Worm (Caenorhabditis elegans) whole organism, young adult: ENCODE results near the gene T13H5.1.
A peak's percentile ranks its signal among the peaks of the same experiment; 100 is the strongest.
"Not testable (repeated sequence)": the region's sequence is repeated elsewhere in the genome, so short reads cannot be mapped to it uniquely, and the experiment has no call there.

Experiments
- B0035.1 ChIP-seq: sonication (generic microtip); optimal IDR thresholded peaks from 2 replicates; lab custom pipeline; 2016; ENCODE audit warnings: missing genetic modification characterization, mild to moderate bottlenecking, missing compliant biosample characterization, missing genotype, missing genetic modification reagents
- aptf-3 ChIP-seq: fragments of 200-800 bp; sonication (Bioruptor generic); IDR thresholded peaks from 2 replicates; pipeline ENCODE4 v1.3.6; 2022; ENCODE audit warnings: missing genetic modification characterization, missing compliant biosample characterization
- attf-3 ChIP-seq: fragments of 200-800 bp; sonication (Bioruptor generic); conservative IDR thresholded peaks from 2 replicates; pipeline ENCODE4 v1.3.6; 2022; ENCODE audit warnings: missing genetic modification reagents, missing genetic modification characterization, missing compliant biosample characterization
- ceh-40 ChIP-seq: fragments of 200-800 bp; sonication (Bioruptor generic); IDR thresholded peaks from 2 replicates; pipeline ENCODE4 v1.3.6; 2022; ENCODE audit warnings: missing genetic modification characterization, missing compliant biosample characterization
- hsf-1 ChIP-seq: fragments of 200-800 bp; sonication (Bioruptor generic); IDR thresholded peaks from 2 replicates; pipeline ENCODE4 v1.3.6; 2022; ENCODE audit warnings: missing genetic modification reagents, missing genetic modification characterization, missing compliant biosample characterization
- lag-1 ChIP-seq: fragments of 200-800 bp; sonication (Bioruptor generic); IDR thresholded peaks from 2 replicates; pipeline ENCODE4 v1.3.6; 2022; ENCODE audit warnings: missing genetic modification reagents, missing genetic modification characterization, missing compliant biosample characterization
- snpc-1.3 ChIP-seq: sonication (generic microtip); optimal IDR thresholded peaks from 2 replicates; lab custom pipeline; 2017; ENCODE audit warnings: missing genetic modification characterization, mild to moderate bottlenecking, missing compliant biosample characterization, antibody characterized with exemption, moderate library complexity, missing genotype, missing genetic modification reagents; ENCODE audit not compliant: insufficient read depth
- snpc-4 ChIP-seq, 5 experiments: fragments of 150-350 bp in 1 of 5; sonication (generic microtip) in 4 of 5; optimal IDR thresholded peaks; 2 replicates each; lab custom pipeline; 2014 to 2018; ENCODE audit warnings: missing genetic modification characterization in 5 of 5, missing biosample characterization in 3 of 5, antibody characterized with exemption in 2 of 5, mild to moderate bottlenecking in 2 of 5, missing compliant biosample characterization in 2 of 5, missing genotype in 2 of 5, moderate library complexity in 2 of 5, missing genetic modification reagents in 1 of 5
- unc-62 ChIP-seq: fragments of 150-350 bp; optimal IDR thresholded peaks from 2 replicates; lab custom pipeline; 2014; ENCODE audit warnings: missing biosample characterization, missing genetic modification reagents, missing genetic modification characterization

DNA sequence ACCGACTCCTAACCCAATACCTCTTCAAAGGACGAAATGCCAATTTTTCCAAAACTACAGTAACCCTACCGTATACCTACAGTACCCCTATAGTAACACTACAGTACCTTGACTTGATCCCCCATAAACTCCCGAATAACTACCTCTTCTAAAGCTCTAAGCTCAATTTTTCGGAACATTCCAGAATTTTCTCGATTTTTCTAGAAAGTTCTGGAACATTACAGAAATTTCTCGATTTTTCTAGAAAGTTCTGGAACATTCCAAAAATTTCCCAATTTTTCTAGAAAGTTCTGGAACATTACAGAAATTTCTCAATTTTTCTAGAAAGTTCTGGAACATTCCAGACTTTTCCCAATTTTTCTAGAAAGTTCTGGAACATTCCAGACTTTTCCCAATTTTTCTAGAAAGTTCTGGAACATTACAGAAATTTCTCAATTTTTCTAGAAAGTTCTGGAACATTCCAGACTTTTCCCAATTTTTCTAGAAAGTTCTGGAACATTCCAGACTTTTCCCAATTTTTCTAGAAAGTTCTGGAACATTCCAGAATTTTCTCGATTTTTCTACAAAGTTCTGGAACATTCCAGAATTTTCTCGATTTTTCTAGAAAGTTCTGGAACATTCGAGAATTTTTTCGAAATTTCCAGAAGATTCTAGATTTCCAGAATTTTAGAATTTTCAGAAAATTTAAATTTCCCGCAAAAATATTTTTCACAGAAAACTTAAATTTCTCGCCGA is 48.9 kb downstream of the T13H5.1 start:
- not testable (repeated sequence) for TF ChIP-seq snpc-1.3 (tag; lab: Kevin White, UChicago); unc-62 (GFP tag; lab: Kevin White, UChicago); snpc-4 (GFP tag; optimal IDR thresholded peaks at IDR 0.05; lab: Kevin White, UChicago); snpc-4 (tag; optimal IDR thresholded peaks at IDR 0.05; lab: Kevin White, UChicago); lag-1 (GFP tag; lab: Robert Waterston, UW); B0035.1; attf-3
- TF ChIP-seq hsf-1 (GFP tag; lab: Robert Waterston, UW), result peak; percentile 97
- 0 out of 2 replicates have a peak, but pooled peaks have one; percentile 33 for TF ChIP-seq ceh-40 (GFP tag; lab: Robert Waterston, UW)
- peak; percentile 79; the same call in 1 of the 2 replicates for TF ChIP-seq aptf-3
